Worm (Caenorhabditis elegans) whole organism, early embryonic: Measurements from ENCODE around the gene C29F3.7.

Source experiments
- B0310.2 ChIP-seq: sonication (generic microtip); optimal IDR thresholded peaks from 2 replicates; lab custom pipeline; 2016; ENCODE audit warnings: mild to moderate bottlenecking, missing genetic modification characterization, missing compliant biosample characterization
- F13C5.2 ChIP-seq: sonication (generic microtip); optimal IDR thresholded peaks from 2 replicates; lab custom pipeline; 2017; ENCODE audit warnings: mild to moderate bottlenecking, missing genetic modification characterization, inconsistent platforms, missing compliant biosample characterization
- aly-1 ChIP-seq: sonication (generic microtip); optimal IDR thresholded peaks from 2 replicates; lab custom pipeline; 2016; ENCODE audit warnings: missing genetic modification characterization, missing compliant biosample characterization
- ama-1 ChIP-seq: fragments of 150-350 bp; optimal IDR thresholded peaks from 2 replicates; lab custom pipeline; 2014
- ceh-13 ChIP-seq: fragments of 200-800 bp; sonication (Bioruptor generic); optimal IDR thresholded peaks from 2 replicates; lab custom pipeline; 2018; ENCODE audit warnings: mild to moderate bottlenecking, missing genetic modification characterization, missing compliant biosample characterization
- ceh-36 ChIP-seq: sonication (generic microtip); optimal IDR thresholded peaks from 2 replicates; lab custom pipeline; 2016; ENCODE audit warnings: missing genetic modification characterization, inconsistent platforms, missing compliant biosample characterization
- ets-7 ChIP-seq: sonication (generic microtip); optimal IDR thresholded peaks from 2 replicates; lab custom pipeline; 2016; ENCODE audit warnings: missing genotype, missing genetic modification characterization, missing compliant biosample characterization
- flt-1 ChIP-seq: fragments of 200-800 bp; sonication (Bioruptor generic); IDR thresholded peaks from 2 replicates; pipeline ENCODE4 v1.3.6; 2022; ENCODE audit warnings: missing genetic modification characterization, missing compliant biosample characterization
- hmbx-1 ChIP-seq: sonication (generic microtip); optimal IDR thresholded peaks from 2 replicates; lab custom pipeline; 2016; ENCODE audit warnings: mild to moderate bottlenecking, missing genetic modification characterization, missing compliant biosample characterization
- hmg-4 ChIP-seq: fragments of 200-800 bp; sonication (Bioruptor generic); optimal IDR thresholded peaks from 2 replicates; lab custom pipeline; 2018; ENCODE audit warnings: mild to moderate bottlenecking, missing genetic modification characterization, missing compliant biosample characterization
- hnd-1 ChIP-seq: sonication (generic microtip); optimal IDR thresholded peaks from 2 replicates; lab custom pipeline; 2016; ENCODE audit warnings: missing genetic modification characterization, missing compliant biosample characterization
- pes-1 ChIP-seq: fragments of 200-800 bp; sonication (Bioruptor generic); IDR thresholded peaks from 2 replicates; pipeline ENCODE4 v1.3.6; 2022; ENCODE audit warnings: missing genetic modification reagents, missing genetic modification characterization, missing compliant biosample characterization
- scrt-1 ChIP-seq: fragments of 200-800 bp; sonication (Bioruptor generic); IDR thresholded peaks from 2 replicates; pipeline ENCODE4 v1.3.6; 2022; ENCODE audit warnings: missing genetic modification characterization, missing compliant biosample characterization
- sea-1 ChIP-seq: fragments of 200-800 bp; sonication (Bioruptor generic); conservative IDR thresholded peaks from 2 replicates; pipeline ENCODE4 v1.3.6; 2022; ENCODE audit warnings: missing genetic modification characterization, missing compliant biosample characterization
- tbx-11 ChIP-seq: fragments of 200-800 bp; sonication (Bioruptor generic); IDR thresholded peaks from 2 replicates; pipeline ENCODE4 v1.3.6; 2022; ENCODE audit warnings: missing genetic modification characterization, missing compliant biosample characterization
- tbx-37 ChIP-seq: fragments of 200-800 bp; sonication (Bioruptor generic); conservative IDR thresholded peaks from 2 replicates; pipeline ENCODE4 v1.3.6; 2022; ENCODE audit warnings: missing genetic modification reagents, missing genetic modification characterization, missing compliant biosample characterization
- tra-4 ChIP-seq: sonication (generic microtip); optimal IDR thresholded peaks from 2 replicates; lab custom pipeline; 2017; ENCODE audit warnings: missing genetic modification characterization, missing compliant biosample characterization

Gene C29F3.7

ce11 chrV:15337405-15337804 is 17.3 kb upstream of the C29F3.7 start, which contains the start of gene wrt-7:
Gene wrt-7 (minus strand): TSS chrV:15337505.
- TF ChIP-seq tbx-37 (GFP tag; lab: Robert Waterston, UW) (no peak), ceh-13 (GFP tag; lab: Kevin White, UChicago) (no peak), flt-1 (no peak), ets-7 (tag; lab: Kevin White, UChicago) (no peak), aly-1 (tag; lab: Kevin White, UChicago) (no peak), B0310.2 (tag; lab: Kevin White, UChicago) (no peak), tbx-11 (GFP tag; lab: Robert Waterston, UW) (no peak)

- TF ChIP-seq ama-1 (lab: Kevin White, UChicago): no peak
- no peak for TF ChIP-seq hmg-4 (GFP tag; lab: Kevin White, UChicago)
- no peak for TF ChIP-seq pes-1
- TF ChIP-seq B0310.2 (tag; lab: Kevin White, UChicago): no peak
- no peak for TF ChIP-seq aly-1 (tag; lab: Kevin White, UChicago)
- TF ChIP-seq tbx-11 (GFP tag; lab: Robert Waterston, UW): no peak
Measured at ce11 chrV:15339363-15339762, 15.3 kb upstream of the C29F3.7 start, which contains the start of gene clec-228. Gene clec-228 (minus strand): TSS chrV:15339463.

DNA sequence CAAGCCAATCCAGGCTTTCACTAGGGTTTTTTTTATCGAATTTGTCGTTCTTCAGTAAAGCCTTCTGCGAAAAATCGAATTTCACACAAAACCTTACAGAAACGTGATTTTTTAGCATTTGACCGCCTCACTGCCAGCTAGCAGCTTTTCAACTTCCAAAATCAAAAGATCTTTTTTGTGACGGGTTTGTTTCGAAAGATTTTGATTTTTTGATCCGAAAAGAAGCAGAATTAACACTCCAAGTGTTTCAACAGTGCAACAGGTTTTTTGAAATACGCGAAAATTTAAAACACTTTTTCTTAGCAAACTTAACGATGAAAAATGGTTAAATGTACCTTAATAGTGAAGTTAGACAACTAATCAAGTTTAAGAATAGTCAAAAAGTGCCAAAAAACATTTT is 13.3 kb upstream of the C29F3.7 start, which contains the start of gene clec-229:
TSS of gene clec-229 (minus strand) at position 101 of the 400 bp plus-strand sequence.
- TF ChIP-seq aly-1 (tag; lab: Kevin White, UChicago) (no peak), pes-1 (no peak), ceh-13 (GFP tag; lab: Kevin White, UChicago) (no peak), tbx-11 (GFP tag; lab: Robert Waterston, UW) (no peak), B0310.2 (tag; lab: Kevin White, UChicago) (no peak), flt-1 (no peak), tra-4 (no peak), sea-1 (no peak), ets-7 (tag; lab: Kevin White, UChicago) (no peak), scrt-1 (GFP tag; lab: Robert Waterston, UW) (no peak), tbx-37 (GFP tag; lab: Robert Waterston, UW) (no peak), ama-1 (lab: Kevin White, UChicago) (no peak), hmg-4 (GFP tag; lab: Kevin White, UChicago) (no peak), hnd-1 (tag; lab: Kevin White, UChicago) (no peak), hmbx-1 (no peak), ceh-36 (tag; lab: Kevin White, UChicago) (no peak), F13C5.2 (tag; lab: Kevin White, UChicago) (no peak)

ce11 chrV:15344481-15344880 is 10.2 kb upstream of the C29F3.7 start, which contains the start of gene wrt-8:
Gene wrt-8 (minus strand): TSS chrV:15344581.
- TF ChIP-seq hnd-1 (tag; lab: Kevin White, UChicago) (no peak), ama-1 (lab: Kevin White, UChicago) (no peak), pes-1 (no peak)

ce11 chrV:15347292-15347691 is 7.4 kb upstream of the C29F3.7 start, which contains the start of gene C29F3.3:
Gene C29F3.3 (minus strand): TSS chrV:15347392.
- TF ChIP-seq ets-7 (tag; lab: Kevin White, UChicago) (no peak), ceh-36 (tag; lab: Kevin White, UChicago) (no peak), F13C5.2 (tag; lab: Kevin White, UChicago) (no peak), tbx-37 (GFP tag; lab: Robert Waterston, UW) (no peak), sea-1 (no peak), tra-4 (no peak), tbx-11 (GFP tag; lab: Robert Waterston, UW) (no peak), scrt-1 (GFP tag; lab: Robert Waterston, UW) (no peak), hmbx-1 (no peak), ceh-13 (GFP tag; lab: Kevin White, UChicago) (no peak), hmg-4 (GFP tag; lab: Kevin White, UChicago) (no peak), flt-1 (no peak), ama-1 (lab: Kevin White, UChicago) (no peak), hnd-1 (tag; lab: Kevin White, UChicago) (no peak), pes-1 (no peak), B0310.2 (tag; lab: Kevin White, UChicago) (no peak), aly-1 (tag; lab: Kevin White, UChicago) (no peak)

DNA sequence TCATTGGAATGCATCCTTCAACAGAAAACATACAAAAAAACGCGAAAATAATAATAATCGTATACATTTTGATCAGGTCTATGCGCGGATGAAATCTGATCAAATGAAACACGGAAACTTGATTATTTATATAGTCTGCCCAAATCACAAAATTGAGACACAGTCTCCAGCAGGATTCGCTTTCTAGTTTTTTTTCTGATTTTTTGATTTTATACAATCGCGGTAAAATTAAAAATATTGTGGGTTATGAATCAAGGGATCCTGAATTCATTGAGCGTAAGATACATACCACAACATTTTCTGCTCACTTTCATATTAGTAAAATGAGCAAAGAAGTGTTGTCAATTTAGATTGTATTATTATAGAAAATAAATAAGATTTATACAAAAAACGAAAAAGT is 5.7 kb upstream of the C29F3.7 start, which contains the start of gene clec-230:
TSS of gene clec-230 (minus strand) at position 101 of the 400 bp plus-strand sequence.
- no peak for TF ChIP-seq B0310.2 (tag; lab: Kevin White, UChicago)
- TF ChIP-seq tbx-11 (GFP tag; lab: Robert Waterston, UW): no peak
- no peak for TF ChIP-seq ama-1 (lab: Kevin White, UChicago)
- TF ChIP-seq pes-1: no peak
- TF ChIP-seq tra-4: no peak
- no peak for TF ChIP-seq F13C5.2 (tag; lab: Kevin White, UChicago)
- no peak for TF ChIP-seq ets-7 (tag; lab: Kevin White, UChicago)
- no peak for TF ChIP-seq ceh-36 (tag; lab: Kevin White, UChicago)
- no peak for TF ChIP-seq hnd-1 (tag; lab: Kevin White, UChicago)

DNA sequence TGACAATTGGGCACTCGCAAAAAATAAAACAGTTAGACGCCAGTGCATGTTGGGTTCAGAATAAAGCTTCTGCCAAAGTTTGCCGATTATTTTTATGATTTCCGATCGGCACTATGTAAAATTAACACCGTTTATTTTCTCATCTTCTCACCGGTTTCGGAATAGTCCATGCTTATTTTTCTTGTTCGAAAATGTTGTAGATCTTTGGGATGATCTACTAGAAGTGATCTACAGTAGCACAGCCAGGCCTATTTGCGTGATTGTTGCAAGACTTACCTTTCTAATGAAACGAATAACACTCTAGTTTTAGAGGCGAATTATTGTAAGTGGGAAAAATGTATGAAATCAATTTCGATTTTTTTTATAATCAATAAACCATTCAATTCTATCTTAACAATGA is 4.1 kb upstream of the C29F3.7 start, which contains the start of gene clec-231:
TSS of gene clec-231 (minus strand) at position 101 of the 400 bp plus-strand sequence.
- no peak for TF ChIP-seq F13C5.2 (tag; lab: Kevin White, UChicago)
- no peak for TF ChIP-seq ceh-36 (tag; lab: Kevin White, UChicago)
- TF ChIP-seq ceh-13 (GFP tag; lab: Kevin White, UChicago): no peak
- no peak for TF ChIP-seq aly-1 (tag; lab: Kevin White, UChicago)
- no peak for TF ChIP-seq tbx-37 (GFP tag; lab: Robert Waterston, UW)

DNA sequence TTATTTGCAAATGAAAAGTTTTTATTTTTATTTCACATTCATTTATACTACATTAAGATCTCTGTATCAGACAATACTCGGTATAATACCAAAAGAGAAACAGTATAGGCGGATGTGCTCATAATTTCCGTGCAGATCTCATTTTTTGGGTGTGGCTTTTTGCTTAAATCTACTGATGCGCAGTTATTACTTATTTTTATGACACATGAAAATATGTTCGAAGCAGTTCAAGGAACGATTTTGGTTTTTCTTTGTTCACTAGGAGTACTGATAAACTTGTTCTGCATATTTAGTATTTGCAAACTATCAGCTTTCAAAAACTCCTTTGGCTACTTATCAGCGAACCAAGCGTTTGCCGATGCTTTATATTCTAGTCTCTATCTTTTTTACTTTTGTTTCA is 2.3 kb upstream of the C29F3.7 start, which contains the start of gene srx-58:
TSS of gene srx-58 (plus strand) at position 301 of the 400 bp plus-strand sequence.
- TF ChIP-seq pes-1 (no peak), F13C5.2 (tag; lab: Kevin White, UChicago) (no peak), B0310.2 (tag; lab: Kevin White, UChicago) (no peak), ets-7 (tag; lab: Kevin White, UChicago) (no peak), tbx-11 (GFP tag; lab: Robert Waterston, UW) (no peak), flt-1 (no peak), aly-1 (tag; lab: Kevin White, UChicago) (no peak), ama-1 (lab: Kevin White, UChicago) (no peak), sea-1 (no peak), ceh-36 (tag; lab: Kevin White, UChicago) (no peak)
